Fruit fly (Drosophila melanogaster): ENCODE measurements around the gene CG10357.

CG10357 gene

dm6 chr3L:3638587-3639312 lies 23.6 kb downstream of the CG10357 start (continued):
- TF ChIP-seq ac (GFP tag; optimal IDR thresholded peaks at IDR 0.05) = no peak
- TF ChIP-seq CG6654 (GFP tag; optimal IDR thresholded peaks at IDR 0.05) = no peak

dm6 chr3L:3639324-3639723 lies 24.1 kb downstream of the CG10357 start:
- TF ChIP-seq twi (tag; optimal IDR thresholded peaks at IDR 0.05) = no peak
- TF ChIP-seq al (GFP tag; IDR thresholded peaks at IDR 0.05) = no peak
- peak; percentile 13 for TF ChIP-seq phol (tag; optimal IDR thresholded peaks at IDR 0.05)
- TF ChIP-seq Med (GFP tag) = peak; percentile 5
- peak; percentile 29 for TF ChIP-seq dmrt11E (tag; optimal IDR thresholded peaks at IDR 0.05)
- no peak for TF ChIP-seq stwl (tag; optimal IDR thresholded peaks at IDR 0.05)
- TF ChIP-seq bsh (GFP tag; optimal IDR thresholded peaks at IDR 0.05) = peak in 1 of 2 experiments; percentile 25
- no peak for TF ChIP-seq CG11456 (GFP tag; IDR thresholded peaks at IDR 0.05)
- TF ChIP-seq CG10979 (tag; optimal IDR thresholded peaks at IDR 0.05) = peak; percentile 23
- TF ChIP-seq cas (GFP tag; IDR thresholded peaks at IDR 0.05) = no peak

dm6 chr3L:3640916-3641315 lies 25.7 kb downstream of the CG10357 start:
- TF ChIP-seq grn (GFP tag; optimal IDR thresholded peaks at IDR 0.05) (peak; percentile 39), CG13894 (tag; optimal IDR thresholded peaks at IDR 0.05) (peak; percentile 0), Lpt (GFP tag; optimal IDR thresholded peaks at IDR 0.05) (no peak), Meics (GFP tag; optimal IDR thresholded peaks at IDR 0.05) (no peak), abd-A (tag; optimal IDR thresholded peaks at IDR 0.05) (peak; percentile 91)

- TF ChIP-seq YL-1 (GFP tag; optimal IDR thresholded peaks at IDR 0.05) (no peak), CG6175 (GFP tag; IDR thresholded peaks at IDR 0.05) (no peak), Side (GFP tag; optimal IDR thresholded peaks at IDR 0.05) (no peak), CG2875 (GFP tag; optimal IDR thresholded peaks at IDR 0.05) (no peak), eve (GFP tag; optimal IDR thresholded peaks at IDR 0.05) (no peak), Xrp1 (GFP tag; IDR thresholded peaks at IDR 0.05) (peak; percentile 39; the same call in 1 of the 2 replicates), CG1647 (GFP tag; optimal IDR thresholded peaks at IDR 0.05) (no peak), dm (GFP tag; optimal IDR thresholded peaks at IDR 0.05) (no peak), CG13894 (tag; optimal IDR thresholded peaks at IDR 0.05) (no peak), CG4854 (GFP tag; optimal IDR thresholded peaks at IDR 0.05) (no peak), Ets97D (GFP tag; optimal IDR thresholded peaks at IDR 0.05) (no peak), run (tag; optimal IDR thresholded peaks at IDR 0.05) (no peak), CG12391 (tag; optimal IDR thresholded peaks at IDR 0.05) (peak; percentile 32), luna (GFP tag; optimal IDR thresholded peaks at IDR 0.05) (no peak), Elba2 (GFP tag; optimal IDR thresholded peaks at IDR 0.05) (no peak), CG17328 (GFP tag; IDR thresholded peaks at IDR 0.05) (no peak), Meics (GFP tag; optimal IDR thresholded peaks at IDR 0.05) (no peak), Ssrp (tag; optimal IDR thresholded peaks at IDR 0.05) (peak; percentile 43), grau (tag; optimal IDR thresholded peaks at IDR 0.05) (peak; percentile 26), CG1832 (GFP tag; optimal IDR thresholded peaks at IDR 0.05) (no peak), ranshi (GFP tag; IDR thresholded peaks at IDR 0.05) (no peak), jumu (GFP tag; optimal IDR thresholded peaks at IDR 0.05) (no peak), Lhr (GFP tag; optimal IDR thresholded peaks at IDR 0.05) (no peak), dysf (GFP tag; IDR thresholded peaks at IDR 0.05) (0 out of 3 replicates have a peak, but pooled peaks have one; percentile 14), CG16863 (GFP tag; optimal IDR thresholded peaks at IDR 0.05) (no peak), sisA (GFP tag; IDR thresholded peaks at IDR 0.05) (no peak), kni (GFP tag; optimal IDR thresholded peaks at IDR 0.05) (no peak), Bdp1 (GFP tag; optimal IDR thresholded peaks at IDR 0.05) (no peak), Doc2 (GFP tag; IDR thresholded peaks at IDR 0.05) (no peak)
Measured at dm6 chr3L:3644337-3645027, 29.3 kb downstream of the CG10357 start.

Data from whole organism, embryonic.